Worm (Caenorhabditis elegans) whole organism, L4/young adult: Measurements from ENCODE around the gene C05D12.5.

ENCODE experiments used
- dao-5 ChIP-seq: sonication (generic microtip); optimal IDR thresholded peaks from 2 replicates; lab custom pipeline; 2016; ENCODE audit warnings: missing genotype, missing genetic modification characterization, moderate library complexity, missing compliant biosample characterization
- him-1 ChIP-seq: sonication (generic microtip); optimal IDR thresholded peaks from 2 replicates; lab custom pipeline; 2016; ENCODE audit warnings: missing genotype, missing genetic modification reagents, missing genetic modification characterization, missing compliant biosample characterization

DNA sequence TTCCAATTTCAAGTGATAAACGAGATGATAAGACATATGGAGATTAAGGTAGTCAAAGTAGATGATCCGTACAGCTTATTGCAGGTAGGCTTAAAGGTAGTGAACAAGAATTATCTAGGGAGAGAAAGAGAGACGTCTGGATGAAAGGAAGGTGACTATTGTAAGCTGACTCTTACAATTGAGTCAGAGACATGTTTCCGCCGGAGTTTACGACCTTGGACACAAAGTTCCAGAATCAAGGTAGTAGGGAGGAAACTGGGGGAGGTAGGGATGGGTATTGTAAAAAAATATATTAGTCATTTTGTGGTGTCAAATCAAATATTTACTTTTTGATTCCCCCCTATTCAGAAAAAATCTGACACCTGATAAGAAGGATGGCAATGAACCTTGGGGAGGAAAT lies 41.7 kb upstream of the C05D12.5 start:
- TF ChIP-seq him-1 (tag; lab: Kevin White, UChicago) = no peak
- TF ChIP-seq dao-5 (tag; lab: Kevin White, UChicago) = no peak
